Fruit fly (Drosophila melanogaster) whole organism, prepupa: ENCODE results near the gene CG14054.

Experiments
- CG4318 ChIP-seq: fragments of 200-800 bp; sonication (Bioruptor generic); optimal IDR thresholded peaks from 3 replicates; lab custom pipeline; 2017; ENCODE audit warnings: missing biosample characterization, mild to moderate bottlenecking, missing genetic modification characterization
- Eip78C ChIP-seq: fragments of 200-800 bp; sonication (Bioruptor generic); peaks from one replicate; lab custom pipeline; 2016; ENCODE audit warnings: missing biosample characterization, missing genetic modification characterization
- Ets96B ChIP-seq: fragments of 200-800 bp; optimal IDR thresholded peaks from 2 replicates; lab custom pipeline; 2019; ENCODE audit warnings: missing biosample characterization, mild to moderate bottlenecking, missing genetic modification characterization, moderate library complexity
- Gug ChIP-seq: fragments of 200-800 bp; sonication (Bioruptor generic); IDR thresholded peaks from 2 replicates; pipeline ENCODE4 v1.3.6; 2022; ENCODE audit warnings: missing biosample characterization, missing genetic modification characterization
- Met ChIP-seq: fragments of 200-800 bp; sonication (Bioruptor generic); optimal IDR thresholded peaks from 3 replicates; lab custom pipeline; 2016; ENCODE audit warnings: missing biosample characterization, missing genetic modification characterization
- OdsH ChIP-seq: fragments of 200-800 bp; sonication (Bioruptor generic); optimal IDR thresholded peaks from 3 replicates; lab custom pipeline; 2016; ENCODE audit warnings: missing biosample characterization, missing genetic modification characterization
- dac ChIP-seq: fragments of 200-800 bp; sonication (Bioruptor generic); optimal IDR thresholded peaks from 2 replicates; lab custom pipeline; 2017; ENCODE audit warnings: missing biosample characterization, mild to moderate bottlenecking, missing genetic modification characterization
- net ChIP-seq: fragments of 200-800 bp; sonication (Bioruptor generic); optimal IDR thresholded peaks from 3 replicates; lab custom pipeline; 2016; ENCODE audit warnings: missing biosample characterization, missing genetic modification characterization
- topi ChIP-seq: fragments of 200-800 bp; sonication (Bioruptor generic); optimal IDR thresholded peaks from 3 replicates; lab custom pipeline; 2016; ENCODE audit warnings: missing biosample characterization, missing genetic modification characterization

DNA sequence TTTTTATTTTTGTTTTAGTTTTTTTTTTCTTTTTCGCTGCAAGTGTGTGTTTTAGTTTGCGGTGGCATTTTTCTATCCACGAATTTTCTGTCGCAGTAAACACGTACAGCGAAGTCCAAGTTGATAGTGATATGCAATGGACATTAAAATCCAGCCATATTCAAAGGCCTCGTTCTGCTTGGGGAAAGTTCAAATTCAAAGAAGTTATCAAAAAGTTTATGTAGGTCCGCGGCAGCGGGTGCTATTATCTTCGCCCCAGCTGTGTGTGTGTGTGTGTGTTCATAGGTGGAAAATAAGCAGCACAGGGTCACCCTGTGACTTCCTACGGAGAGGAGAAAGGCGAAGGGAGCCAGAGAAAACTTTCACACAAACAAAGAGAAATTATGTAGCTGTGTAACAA lies 21.3 kb upstream of the CG14054 start:
- TF ChIP-seq Gug (GFP tag; lab: Robert Waterston, UW) (peak; percentile 75), Eip78C (GFP tag; lab: Kevin White, UChicago) (peak; percentile 82), Ets96B (tag; lab: Kevin White, UChicago) (no peak), net (GFP tag; lab: Kevin White, UChicago) (peak; percentile 58), topi (no peak), CG4318 (GFP tag; lab: Kevin White, UChicago) (peak; percentile 63), Met (GFP tag; lab: Kevin White, UChicago) (no peak), dac (GFP tag; lab: Kevin White, UChicago) (peak; percentile 73), OdsH (peak; percentile 46)
